Fruit fly (Drosophila melanogaster) whole organism, embryonic: ENCODE data around the gene CG32271.
A peak's percentile ranks its signal among the peaks of the same experiment; 100 is the strongest.

Experiments used
- Bgb ChIP-seq: fragments of 200-800 bp; sonication (Bioruptor generic); IDR thresholded peaks from 2 replicates; pipeline ENCODE4 v1.3.6; 2022; ENCODE audit warnings: missing biosample characterization, missing genetic modification characterization; ENCODE audit not compliant: partially characterized antibody
- Blimp-1 ChIP-seq: fragments of 200-800 bp; sonication (Bioruptor generic); optimal IDR thresholded peaks from 3 replicates; lab custom pipeline; 2018; ENCODE audit warnings: missing biosample characterization, missing genetic modification characterization, mild to moderate bottlenecking, moderate library complexity, missing genetic modification reagents
- C15 ChIP-seq: fragments of 200-800 bp; sonication (Bioruptor generic); IDR thresholded peaks from 3 replicates; pipeline ENCODE4 v1.3.6; 2022; ENCODE audit warnings: missing biosample characterization, missing genetic modification characterization
- CG11247 ChIP-seq: fragments of 200-800 bp; sonication (Bioruptor generic); IDR thresholded peaks from 2 replicates; pipeline ENCODE4 v1.3.6; 2022; ENCODE audit warnings: missing biosample characterization, missing genetic modification characterization
- CG11504 ChIP-seq: fragments of 200-800 bp; sonication (Bioruptor generic); optimal IDR thresholded peaks from 3 replicates; lab custom pipeline; 2019; ENCODE audit warnings: missing biosample characterization, mild to moderate bottlenecking, missing genetic modification characterization, moderate library complexity
- CG1233 ChIP-seq: fragments of 200-800 bp; sonication (Bioruptor generic); optimal IDR thresholded peaks from 4 replicates; lab custom pipeline; 2018; ENCODE audit warnings: missing biosample characterization, mild to moderate bottlenecking, missing genetic modification characterization
- CG12744 ChIP-seq: fragments of 200-800 bp; sonication (Bioruptor generic); optimal IDR thresholded peaks from 2 replicates; lab custom pipeline; 2016; ENCODE audit warnings: missing biosample characterization, missing genetic modification characterization
- CG14860 ChIP-seq: fragments of 200-800 bp; sonication (Bioruptor generic); IDR thresholded peaks from 3 replicates; pipeline ENCODE4 v1.3.6; 2022; ENCODE audit warnings: missing biosample characterization, missing genetic modification characterization; ENCODE audit not compliant: partially characterized antibody
- CG15514 ChIP-seq: fragments of 200-800 bp; sonication (Bioruptor generic); optimal IDR thresholded peaks from 3 replicates; lab custom pipeline; 2017; ENCODE audit warnings: missing biosample characterization, missing genetic modification characterization, mild to moderate bottlenecking, moderate library complexity, missing genetic modification reagents
- CG17385 ChIP-seq: fragments of 200-800 bp; sonication (Bioruptor generic); optimal IDR thresholded peaks from 3 replicates; lab custom pipeline; 2018; ENCODE audit warnings: missing biosample characterization, mild to moderate bottlenecking, missing genetic modification characterization
- CG18619 ChIP-seq: fragments of 200-800 bp; sonication (Bioruptor generic); optimal IDR thresholded peaks from 3 replicates; lab custom pipeline; 2017; ENCODE audit warnings: missing biosample characterization, mild to moderate bottlenecking, missing genetic modification characterization
- CG2712 ChIP-seq: fragments of 200-800 bp; optimal IDR thresholded peaks from 3 replicates; lab custom pipeline; 2019; ENCODE audit warnings: missing biosample characterization, mild to moderate bottlenecking, missing genetic modification characterization, moderate library complexity
- CG31365 ChIP-seq: fragments of 200-800 bp; sonication (Bioruptor generic); optimal IDR thresholded peaks from 2 replicates; lab custom pipeline; 2018; ENCODE audit warnings: missing biosample characterization, mild to moderate bottlenecking, missing genetic modification characterization
- CG32772 ChIP-seq: fragments of 200-800 bp; sonication (Bioruptor generic); IDR thresholded peaks from 2 replicates; pipeline ENCODE4 v1.3.6; 2022; ENCODE audit warnings: missing biosample characterization, missing genetic modification characterization
- CG5245 ChIP-seq: fragments of 200-800 bp; sonication (Bioruptor generic); optimal IDR thresholded peaks from 3 replicates; lab custom pipeline; 2016; ENCODE audit warnings: missing biosample characterization, missing genetic modification characterization
- CG7556 ChIP-seq: fragments of 200-800 bp; sonication (Bioruptor generic); optimal IDR thresholded peaks from 2 replicates; lab custom pipeline; 2017; ENCODE audit warnings: missing biosample characterization, mild to moderate bottlenecking, missing genetic modification characterization
- CG7839 ChIP-seq: fragments of 200-800 bp; sonication (Bioruptor generic); optimal IDR thresholded peaks from 3 replicates; lab custom pipeline; 2018; ENCODE audit warnings: missing biosample characterization, mild to moderate bottlenecking, missing genetic modification characterization, moderate library complexity
- CTCF ChIP-seq: fragments of 200-800 bp; sonication (Bioruptor generic); optimal IDR thresholded peaks from 2 replicates; lab custom pipeline; 2017; ENCODE audit warnings: missing biosample characterization, mild to moderate bottlenecking, missing genetic modification characterization, moderate library complexity
- CkIIα-i1 ChIP-seq: fragments of 200-800 bp; sonication (Bioruptor generic); IDR thresholded peaks from 2 replicates; pipeline ENCODE4 v1.3.6; 2022; ENCODE audit warnings: missing biosample characterization, missing genetic modification characterization
- CoRest ChIP-seq: fragments of 200-800 bp; sonication (Bioruptor generic); optimal IDR thresholded peaks from 3 replicates; lab custom pipeline; 2018; ENCODE audit warnings: missing biosample characterization, mild to moderate bottlenecking, missing genetic modification characterization, moderate library complexity
- Dek ChIP-seq: fragments of 200-800 bp; sonication (Bioruptor generic); optimal IDR thresholded peaks from 3 replicates; lab custom pipeline; 2019; ENCODE audit warnings: missing biosample characterization, mild to moderate bottlenecking, missing genetic modification characterization, moderate library complexity
- Dp ChIP-seq: fragments of 200-800 bp; sonication (Bioruptor generic); optimal IDR thresholded peaks from 2 replicates; lab custom pipeline; 2018; ENCODE audit warnings: missing biosample characterization, mild to moderate bottlenecking, missing genetic modification characterization, moderate library complexity
- Gsc ChIP-seq: fragments of 200-800 bp; sonication (Bioruptor generic); IDR thresholded peaks from 2 replicates; pipeline ENCODE4 v1.3.6; 2022; ENCODE audit warnings: missing biosample characterization, missing genetic modification characterization
- Hr39 ChIP-seq: fragments of >200 bp; optimal IDR thresholded peaks from 2 replicates; lab custom pipeline; 2017
- Max ChIP-seq: fragments of 200-800 bp; sonication (Bioruptor generic); optimal IDR thresholded peaks from 2 replicates; lab custom pipeline; 2016; ENCODE audit warnings: missing biosample characterization, mild to moderate bottlenecking, missing genetic modification characterization
- Myb ChIP-seq: fragments of 200-800 bp; sonication (Bioruptor generic); optimal IDR thresholded peaks from 2 replicates; lab custom pipeline; 2016; ENCODE audit warnings: missing biosample characterization, missing genetic modification characterization
- Oaz ChIP-seq: fragments of 200-800 bp; sonication (Bioruptor generic); IDR thresholded peaks from 2 replicates; pipeline ENCODE4 v1.3.6; 2022; ENCODE audit warnings: missing biosample characterization, missing genetic modification characterization
- Sox102F ChIP-seq: fragments of 200-800 bp; sonication (Bioruptor generic); optimal IDR thresholded peaks from 2 replicates; lab custom pipeline; 2018; ENCODE audit warnings: missing biosample characterization, mild to moderate bottlenecking, missing genetic modification characterization, moderate library complexity
- Xbp1 ChIP-seq: fragments of 200-800 bp; sonication (Bioruptor generic); optimal IDR thresholded peaks from 3 replicates; lab custom pipeline; 2016; ENCODE audit warnings: missing biosample characterization, mild to moderate bottlenecking, missing genetic modification characterization
- aop ChIP-seq: fragments of 200-800 bp; sonication (Bioruptor generic); IDR thresholded peaks from 2 replicates; pipeline ENCODE4 v1.3.6; 2022; ENCODE audit warnings: missing biosample characterization, missing genetic modification characterization
- corto ChIP-seq: fragments of 200-800 bp; sonication (Bioruptor generic); optimal IDR thresholded peaks from 2 replicates; lab custom pipeline; 2016; ENCODE audit warnings: missing biosample characterization, mild to moderate bottlenecking, missing genetic modification characterization, moderate library complexity
- dpn ChIP-seq, 2 experiments: fragments of 200-800 bp; sonication (Bioruptor generic); optimal IDR thresholded peaks; 3 replicates each; lab custom pipeline; 2016; ENCODE audit warnings: missing biosample characterization in 2 of 2, missing genetic modification characterization in 2 of 2
- emc ChIP-seq: fragments of 200-800 bp; sonication (Bioruptor generic); optimal IDR thresholded peaks from 2 replicates; lab custom pipeline; 2016; ENCODE audit warnings: missing biosample characterization, missing genetic modification characterization
- gem ChIP-seq: fragments of 200-800 bp; sonication (Bioruptor generic); optimal IDR thresholded peaks from 2 replicates; lab custom pipeline; 2019; ENCODE audit warnings: missing biosample characterization, mild to moderate bottlenecking, missing genetic modification characterization, moderate library complexity
- gro ChIP-seq: fragments of 200-800 bp; sonication (Bioruptor generic); optimal IDR thresholded peaks from 2 replicates; lab custom pipeline; 2016; ENCODE audit warnings: missing biosample characterization, missing genetic modification characterization
- gsb-n ChIP-seq: fragments of 200-800 bp; sonication (Bioruptor generic); optimal IDR thresholded peaks from 3 replicates; lab custom pipeline; 2018; ENCODE audit warnings: missing biosample characterization, mild to moderate bottlenecking, missing genetic modification characterization
- her ChIP-seq: fragments of 200-800 bp; sonication (Bioruptor generic); optimal IDR thresholded peaks from 2 replicates; lab custom pipeline; 2016; ENCODE audit warnings: missing biosample characterization, missing genetic modification characterization
- knrl ChIP-seq: fragments of 200-800 bp; sonication (Bioruptor generic); IDR thresholded peaks from 3 replicates; pipeline ENCODE4 v1.3.6; 2022; ENCODE audit warnings: missing biosample characterization, missing genetic modification characterization; ENCODE audit not compliant: partially characterized antibody
- lbe ChIP-seq: fragments of 200-800 bp; sonication (Bioruptor generic); optimal IDR thresholded peaks from 2 replicates; lab custom pipeline; 2016; ENCODE audit warnings: missing biosample characterization, mild to moderate bottlenecking, missing genetic modification characterization
- nmo ChIP-seq: fragments of 200-800 bp; sonication (Bioruptor generic); optimal IDR thresholded peaks from 2 replicates; lab custom pipeline; 2018; ENCODE audit warnings: missing biosample characterization, mild to moderate bottlenecking, missing genetic modification characterization, moderate library complexity
- pnt ChIP-seq: fragments of 200-800 bp; sonication (Bioruptor generic); optimal IDR thresholded peaks from 3 replicates; lab custom pipeline; 2016; ENCODE audit warnings: missing biosample characterization, missing genetic modification characterization
- psq ChIP-seq: fragments of 200-800 bp; sonication (Bioruptor generic); optimal IDR thresholded peaks from 2 replicates; lab custom pipeline; 2017; ENCODE audit warnings: missing biosample characterization, missing genetic modification characterization
- ro ChIP-seq: fragments of 200-800 bp; sonication (Bioruptor generic); IDR thresholded peaks from 2 replicates; pipeline ENCODE4 v1.3.6; 2022; ENCODE audit warnings: missing biosample characterization, missing genetic modification characterization
- slbo ChIP-seq: fragments of 200-800 bp; sonication (Bioruptor generic); IDR thresholded peaks from 2 replicates; pipeline ENCODE4 v1.3.6; 2022; ENCODE audit warnings: missing biosample characterization, missing genetic modification characterization
- tna ChIP-seq: fragments of 200-800 bp; sonication (Bioruptor generic); IDR thresholded peaks from 2 replicates; pipeline ENCODE4 v1.3.6; 2022; ENCODE audit warnings: missing biosample characterization, missing genetic modification characterization; ENCODE audit not compliant: partially characterized antibody
- vnd ChIP-seq: fragments of 200-800 bp; sonication (Bioruptor generic); IDR thresholded peaks from 3 replicates; pipeline ENCODE4 v1.3.6; 2022; ENCODE audit warnings: missing biosample characterization, missing genetic modification characterization; ENCODE audit not compliant: partially characterized antibody
- z ChIP-seq: fragments of 200-800 bp; sonication (Bioruptor generic); IDR thresholded peaks from 3 replicates; pipeline ENCODE4 v1.3.6; 2022; ENCODE audit warnings: missing biosample characterization, missing genetic modification characterization
- zen2 ChIP-seq: fragments of 200-800 bp; sonication (Bioruptor generic); IDR thresholded peaks from 3 replicates; pipeline ENCODE4 v1.3.6; 2022; ENCODE audit warnings: missing biosample characterization, missing genetic modification characterization; ENCODE audit not compliant: partially characterized antibody

Gene CG32271

dm6 chr3L:3203062-3203461, at the start of gene CG32271:
Gene CG32271 (minus strand): TSS chr3L:3203162.
- no peak for TF ChIP-seq psq (GFP tag; lab: Kevin White, UChicago)
- TF ChIP-seq CkIIα-i1 = no peak
- no peak for TF ChIP-seq CG5245 (GFP tag; lab: Kevin White, UChicago)
- TF ChIP-seq CG32772 (GFP tag; lab: Robert Waterston, UW) = no peak
- no peak for TF ChIP-seq CG18619
- TF ChIP-seq vnd (GFP tag; lab: Robert Waterston, UW) = no peak
- TF ChIP-seq dpn (GFP tag; optimal IDR thresholded peaks at IDR 0.05; lab: Kevin White, UChicago) = no peak
- TF ChIP-seq CG11247 (GFP tag; lab: Robert Waterston, UW) = no peak

DNA sequence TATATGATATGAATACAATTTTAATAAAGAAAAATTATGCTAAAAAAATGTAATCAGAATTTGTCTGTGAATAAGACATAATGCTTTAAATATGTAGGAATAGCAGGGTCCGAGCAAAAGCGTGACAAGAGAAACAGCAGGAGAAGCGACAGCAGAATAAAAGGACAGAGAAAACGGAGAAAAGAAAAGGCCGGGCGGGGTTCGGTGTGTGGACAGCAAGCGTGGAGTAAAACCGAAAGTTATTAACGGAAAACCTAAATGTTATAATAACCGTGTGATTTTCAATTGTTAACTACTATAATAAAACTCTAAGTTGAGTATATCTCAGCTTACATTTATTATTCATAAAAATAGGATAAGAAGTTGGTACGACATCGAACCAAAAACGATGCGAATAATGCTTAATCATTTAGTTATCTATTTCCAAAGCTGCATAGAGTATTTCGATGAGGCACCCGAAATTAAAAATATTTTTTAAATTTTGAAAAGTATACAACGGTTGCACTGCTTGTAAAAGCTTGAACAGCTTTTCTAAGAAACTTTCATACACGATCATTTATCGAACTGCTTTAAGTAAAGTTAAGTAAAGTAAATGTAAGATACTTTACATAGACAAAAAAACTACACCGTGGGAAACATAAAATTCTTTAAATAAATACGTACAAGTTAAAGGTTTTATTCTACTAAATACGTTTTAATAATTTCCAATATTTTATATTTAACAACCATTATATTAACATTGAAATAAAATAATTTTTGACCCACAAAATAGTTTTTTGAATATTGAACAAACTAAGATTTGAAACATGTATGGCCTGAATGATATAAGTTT, 48.9 kb upstream of the CG32271 start:
- TF ChIP-seq Gsc (GFP tag; lab: Robert Waterston, UW) = no peak
- TF ChIP-seq CG11504 = peak; percentile 22
- peak; percentile 22 for TF ChIP-seq CG2712 (tag; lab: Kevin White, UChicago)
- peak; percentile 86 for TF ChIP-seq CG31365 (tag; lab: Kevin White, UChicago)
- TF ChIP-seq her (GFP tag; lab: Kevin White, UChicago) = no peak
- TF ChIP-seq gem = peak; percentile 44
- no peak for TF ChIP-seq zen2 (GFP tag; lab: Robert Waterston, UW)
- TF ChIP-seq z (GFP tag; lab: Robert Waterston, UW) = no peak
- TF ChIP-seq CG12744 (GFP tag; lab: Kevin White, UChicago) = no peak
- no peak for TF ChIP-seq ro
- TF ChIP-seq corto = peak; percentile 64
- TF ChIP-seq nmo (GFP tag; lab: Kevin White, UChicago) = peak; percentile 3
- no peak for TF ChIP-seq CG17385
- TF ChIP-seq CG7556 (GFP tag; lab: Kevin White, UChicago) = no peak
- TF ChIP-seq C15 (GFP tag; lab: Robert Waterston, UW) = no peak
- TF ChIP-seq CG7839 (tag; lab: Kevin White, UChicago) = peak; percentile 17
- TF ChIP-seq Blimp-1 = peak; percentile 19
- TF ChIP-seq Sox102F (GFP tag; lab: Kevin White, UChicago) = peak; percentile 2
- peak; percentile 0 for TF ChIP-seq Dek
- no peak for TF ChIP-seq aop (GFP tag; lab: Robert Waterston, UW)
- TF ChIP-seq Bgb (GFP tag; lab: Robert Waterston, UW) = 0 out of 2 replicates have a peak, but pooled peaks have one; percentile 47
- TF ChIP-seq Dp (GFP tag; lab: Kevin White, UChicago) = peak; percentile 27
- peak; percentile 60 for TF ChIP-seq lbe (GFP tag; lab: Kevin White, UChicago)
- TF ChIP-seq gro (GFP tag; lab: Kevin White, UChicago) = no peak
- TF ChIP-seq gsb-n (tag; lab: Kevin White, UChicago) = no peak
- no peak for TF ChIP-seq CG14860 (GFP tag; lab: Robert Waterston, UW)
- TF ChIP-seq tna (GFP tag; lab: Robert Waterston, UW) = no peak
- TF ChIP-seq CoRest = peak; percentile 7
- no peak for TF ChIP-seq pnt (GFP tag; lab: Kevin White, UChicago)
- TF ChIP-seq knrl = peak; percentile 30; the same call in 1 of the 3 replicates
- TF ChIP-seq Max = no peak
- no peak for TF ChIP-seq Hr39
- TF ChIP-seq CG15514 = peak; percentile 23
- TF ChIP-seq emc = no peak
- no peak for TF ChIP-seq CG1233
- TF ChIP-seq slbo (GFP tag; lab: Robert Waterston, UW) = peak; percentile 56; the same call in 1 of the 2 replicates
- no peak for TF ChIP-seq Oaz (GFP tag; lab: Robert Waterston, UW)
- no peak for TF ChIP-seq Xbp1 (GFP tag; lab: Kevin White, UChicago)
- peak; percentile 66 for TF ChIP-seq CTCF
- TF ChIP-seq Myb (GFP tag; lab: Kevin White, UChicago) = peak; percentile 94
